Fruit fly (Drosophila melanogaster) whole organism, embryonic: ENCODE data around the gene Blimp-1.
A peak's percentile ranks its signal among the peaks of the same experiment; 100 is the strongest.

Experiments
- Awh ChIP-seq: fragments of 200-800 bp; sonication (Bioruptor generic); IDR thresholded peaks from 2 replicates; pipeline ENCODE4, ENCODE4 v1.3.6; 2022; ENCODE audit warnings: missing biosample characterization, missing genetic modification characterization
- B-H2 ChIP-seq: fragments of 200-800 bp; sonication (Bioruptor generic); optimal IDR thresholded peaks from 2 replicates; lab custom pipeline; 2018; ENCODE audit warnings: missing biosample characterization, mild to moderate bottlenecking, missing genetic modification characterization
- Blimp-1 ChIP-seq: fragments of 200-800 bp; sonication (Bioruptor generic); optimal IDR thresholded peaks from 3 replicates; lab custom pipeline; 2018; ENCODE audit warnings: missing biosample characterization, missing genetic modification characterization, mild to moderate bottlenecking, moderate library complexity, missing genetic modification reagents
- CG10274 ChIP-seq: fragments of 200-800 bp; sonication (Bioruptor generic); optimal IDR thresholded peaks from 3 replicates; lab custom pipeline; 2017; ENCODE audit warnings: missing biosample characterization, mild to moderate bottlenecking, missing genetic modification characterization
- CG11247 ChIP-seq: fragments of 200-800 bp; sonication (Bioruptor generic); IDR thresholded peaks from 2 replicates; pipeline ENCODE4 v1.3.6; 2022; ENCODE audit warnings: missing biosample characterization, missing genetic modification characterization
- CG11456 ChIP-seq: fragments of 200-800 bp; sonication (Bioruptor generic); IDR thresholded peaks from 3 replicates; pipeline ENCODE4 v1.3.6; 2022; ENCODE audit warnings: missing biosample characterization, missing genetic modification characterization
- CG11560 ChIP-seq: fragments of 200-800 bp; sonication (Bioruptor generic); IDR thresholded peaks from 3 replicates; pipeline ENCODE4 v1.3.6; 2022; ENCODE audit warnings: missing biosample characterization, missing genetic modification characterization
- CG13287 ChIP-seq: fragments of 200-800 bp; sonication (Bioruptor generic); IDR thresholded peaks from 2 replicates; pipeline ENCODE4 v1.3.6; 2022; ENCODE audit warnings: missing biosample characterization, missing genetic modification characterization; ENCODE audit not compliant: partially characterized antibody
- CG14965 ChIP-seq: fragments of 200-800 bp; sonication (Bioruptor generic); optimal IDR thresholded peaks from 2 replicates; lab custom pipeline; 2016; ENCODE audit warnings: missing biosample characterization, missing genetic modification characterization, borderline replicate concordance
- CG1529 ChIP-seq: fragments of 200-800 bp; sonication (Bioruptor generic); optimal IDR thresholded peaks from 3 replicates; lab custom pipeline; 2018; ENCODE audit warnings: missing biosample characterization, missing genetic modification characterization
- CG15479 ChIP-seq: fragments of 200-800 bp; sonication (Bioruptor generic); optimal IDR thresholded peaks from 3 replicates; lab custom pipeline; 2019; ENCODE audit warnings: missing biosample characterization, mild to moderate bottlenecking, missing genetic modification characterization, moderate library complexity
- CG1602 ChIP-seq: fragments of 200-800 bp; sonication (Bioruptor generic); optimal IDR thresholded peaks from 3 replicates; lab custom pipeline; 2016; ENCODE audit warnings: missing biosample characterization, missing genetic modification characterization
- CG16813 ChIP-seq: fragments of 200-800 bp; sonication (Bioruptor generic); IDR thresholded peaks from 3 replicates; pipeline ENCODE4 v1.3.6; 2022; ENCODE audit warnings: missing biosample characterization, missing genetic modification characterization; ENCODE audit not compliant: partially characterized antibody
- CG16815 ChIP-seq: fragments of 200-800 bp; sonication (Bioruptor generic); optimal IDR thresholded peaks from 3 replicates; lab custom pipeline; 2017; ENCODE audit warnings: missing biosample characterization, mild to moderate bottlenecking, missing genetic modification characterization
- CG17385 ChIP-seq: fragments of 200-800 bp; sonication (Bioruptor generic); optimal IDR thresholded peaks from 3 replicates; lab custom pipeline; 2018; ENCODE audit warnings: missing biosample characterization, mild to moderate bottlenecking, missing genetic modification characterization
- CG31388 ChIP-seq: fragments of 200-800 bp; sonication (Bioruptor generic); optimal IDR thresholded peaks from 2 replicates; lab custom pipeline; 2016; ENCODE audit warnings: missing biosample characterization, missing genetic modification characterization
- CG32767 ChIP-seq: fragments of 200-800 bp; sonication (Bioruptor generic); IDR thresholded peaks from 2 replicates; pipeline ENCODE4 v1.3.6; 2022; ENCODE audit warnings: missing biosample characterization, missing genetic modification characterization
- CG43689 ChIP-seq: fragments of 200-800 bp; sonication (Bioruptor generic); IDR thresholded peaks from 2 replicates; pipeline ENCODE4 v1.3.6; 2022; ENCODE audit warnings: missing biosample characterization, missing genetic modification characterization
- CG6854 ChIP-seq: fragments of 200-800 bp; sonication (Bioruptor generic); optimal IDR thresholded peaks from 3 replicates; lab custom pipeline; 2017; ENCODE audit warnings: missing biosample characterization, mild to moderate bottlenecking, missing genetic modification characterization
- CG7556 ChIP-seq: fragments of 200-800 bp; sonication (Bioruptor generic); optimal IDR thresholded peaks from 2 replicates; lab custom pipeline; 2017; ENCODE audit warnings: missing biosample characterization, mild to moderate bottlenecking, missing genetic modification characterization
- CG8290 ChIP-seq, 3 experiments: fragments of 200-800 bp; sonication (Bioruptor generic); optimal IDR thresholded peaks; 2 replicates each; lab custom pipeline; 2016 to 2019; ENCODE audit warnings: missing biosample characterization in 3 of 3, missing genetic modification characterization in 3 of 3, mild to moderate bottlenecking in 2 of 3, moderate library complexity in 1 of 3
- CG8765 ChIP-seq: fragments of 200-800 bp; sonication (Bioruptor generic); IDR thresholded peaks from 2 replicates; pipeline ENCODE4 v1.3.6; 2022; ENCODE audit warnings: missing biosample characterization, missing genetic modification characterization
- CG9437 ChIP-seq: fragments of 200-800 bp; sonication (Bioruptor generic); optimal IDR thresholded peaks from 2 replicates; lab custom pipeline; 2018; ENCODE audit warnings: missing biosample characterization, mild to moderate bottlenecking, missing genetic modification characterization
- D19B ChIP-seq: fragments of 200-800 bp; sonication (Bioruptor generic); optimal IDR thresholded peaks from 2 replicates; lab custom pipeline; 2017; ENCODE audit warnings: missing biosample characterization, mild to moderate bottlenecking, missing genetic modification characterization
- Deaf1 ChIP-seq: fragments of 200-800 bp; optimal IDR thresholded peaks from 3 replicates; lab custom pipeline; 2019; ENCODE audit warnings: missing biosample characterization, mild to moderate bottlenecking, missing genetic modification characterization, moderate library complexity
- Dfd ChIP-seq, 2 experiments: fragments of >200 bp; optimal IDR thresholded peaks; 2 replicates each; lab custom pipeline; 2017; ENCODE audit warnings: missing biosample characterization in 2 of 2, missing genetic modification characterization in 2 of 2
- Dref ChIP-seq: fragments of 200-800 bp; sonication (Bioruptor generic); IDR thresholded peaks from 2 replicates; pipeline ENCODE4 v1.3.6; 2022; ENCODE audit warnings: missing biosample characterization, missing genetic modification characterization
- E2f2 ChIP-seq: fragments of 200-800 bp; sonication (Bioruptor generic); IDR thresholded peaks from 2 replicates; pipeline ENCODE4 v1.3.6; 2022; ENCODE audit warnings: missing biosample characterization, missing genetic modification characterization
- Neu2 ChIP-seq: fragments of 200-800 bp; sonication (Bioruptor generic); optimal IDR thresholded peaks from 3 replicates; lab custom pipeline; 2016; ENCODE audit warnings: missing biosample characterization, missing genetic modification characterization, borderline replicate concordance
- Scr ChIP-seq: fragments of 200-800 bp; sonication (Bioruptor generic); IDR thresholded peaks from 2 replicates; pipeline ENCODE4 v1.3.6; 2022; ENCODE audit warnings: missing biosample characterization, missing genetic modification characterization; ENCODE audit not compliant: partially characterized antibody
- Sox102F ChIP-seq: fragments of 200-800 bp; sonication (Bioruptor generic); optimal IDR thresholded peaks from 2 replicates; lab custom pipeline; 2018; ENCODE audit warnings: missing biosample characterization, mild to moderate bottlenecking, missing genetic modification characterization, moderate library complexity
- Sry-β ChIP-seq: fragments of 200-800 bp; sonication (Bioruptor generic); optimal IDR thresholded peaks from 2 replicates; lab custom pipeline; 2018; ENCODE audit warnings: missing biosample characterization, mild to moderate bottlenecking, missing genetic modification characterization, moderate library complexity
- Tbp ChIP-seq: fragments of >200 bp; optimal IDR thresholded peaks from 2 replicates; lab custom pipeline; 2018; ENCODE audit warnings: missing biosample characterization, missing genetic modification characterization
- al ChIP-seq: fragments of 200-800 bp; sonication (Bioruptor generic); IDR thresholded peaks from 2 replicates; pipeline ENCODE4 v1.3.6; 2022; ENCODE audit warnings: missing biosample characterization, missing genetic modification characterization
- ap ChIP-seq: fragments of 200-800 bp; sonication (Bioruptor generic); IDR thresholded peaks from 2 replicates; pipeline ENCODE4 v1.3.6; 2022; ENCODE audit warnings: missing biosample characterization, missing genetic modification characterization
- cas ChIP-seq: fragments of 200-800 bp; sonication (Bioruptor generic); IDR thresholded peaks from 2 replicates; pipeline ENCODE4 v1.3.6; 2022; ENCODE audit warnings: missing biosample characterization, missing genetic modification characterization
- chif ChIP-seq, 2 experiments: fragments of 200-800 bp; sonication (Bioruptor generic); optimal IDR thresholded peaks; 3 replicates each; lab custom pipeline; 2016; ENCODE audit warnings: missing biosample characterization in 2 of 2, missing genetic modification characterization in 2 of 2
- fd3F ChIP-seq: fragments of 200-800 bp; sonication (Bioruptor generic); optimal IDR thresholded peaks from 2 replicates; lab custom pipeline; 2018; ENCODE audit warnings: missing biosample characterization, mild to moderate bottlenecking, missing genetic modification characterization, moderate library complexity
- inv ChIP-seq: fragments of 200-800 bp; sonication (Bioruptor generic); IDR thresholded peaks from 2 replicates; pipeline ENCODE4 v1.3.6; 2022; ENCODE audit warnings: missing biosample characterization, missing genetic modification characterization; ENCODE audit not compliant: partially characterized antibody
- kni ChIP-seq: fragments of 200-800 bp; sonication (Bioruptor generic); optimal IDR thresholded peaks from 3 replicates; lab custom pipeline; 2017; ENCODE audit warnings: mild to moderate bottlenecking, missing biosample characterization, missing genetic modification reagents, missing genetic modification characterization
- ranshi ChIP-seq: fragments of 200-800 bp; sonication (Bioruptor generic); IDR thresholded peaks from 2 replicates; pipeline ENCODE4 v1.3.6; 2022; ENCODE audit warnings: missing biosample characterization, missing genetic modification characterization
- stc ChIP-seq: fragments of 200-800 bp; sonication (Bioruptor generic); IDR thresholded peaks from 2 replicates; pipeline ENCODE4 v1.3.6; 2022; ENCODE audit warnings: missing biosample characterization, missing genetic modification characterization
- tll ChIP-seq, 2 experiments: fragments of 200-800 bp in 1 of 2; fragments of >200 bp in 1 of 2; sonication (Bioruptor generic) in 1 of 2; optimal IDR thresholded peaks; 2 replicates each; lab custom pipeline; 2017 to 2019; ENCODE audit warnings: missing biosample characterization in 2 of 2, missing genetic modification characterization in 2 of 2, mild to moderate bottlenecking in 1 of 2, moderate library complexity in 1 of 2
- vfl ChIP-seq: fragments of 200-800 bp; sonication (Bioruptor generic); optimal IDR thresholded peaks from 2 replicates; lab custom pipeline; 2016; ENCODE audit warnings: missing biosample characterization, missing genetic modification characterization

Blimp-1 gene

DNA sequence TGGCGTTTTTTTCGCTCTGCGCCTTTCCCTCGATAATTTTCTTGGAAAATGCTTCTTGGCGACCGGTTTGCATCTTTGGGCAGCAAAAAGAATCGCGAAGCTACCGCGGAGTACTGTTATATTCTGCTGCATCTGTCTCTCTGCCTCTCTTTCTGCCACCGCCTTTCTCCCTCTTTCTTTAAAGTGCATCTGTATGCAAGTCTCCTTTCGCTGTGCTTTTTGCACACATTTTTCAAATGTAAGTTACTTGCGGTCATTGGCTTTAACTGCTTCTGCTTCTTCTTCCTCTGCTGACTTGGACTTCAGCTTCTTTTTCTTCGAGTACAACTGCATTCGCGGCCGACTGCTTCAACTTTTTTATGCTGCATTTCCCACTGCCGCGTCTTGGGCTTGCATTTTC lies 15.0 kb upstream of the Blimp-1 start:
- TF ChIP-seq CG11456 (GFP tag; lab: Robert Waterston, UW): no peak
- 0 out of 3 replicates have a peak, but pooled peaks have one; percentile 27 for TF ChIP-seq CG11560

DNA sequence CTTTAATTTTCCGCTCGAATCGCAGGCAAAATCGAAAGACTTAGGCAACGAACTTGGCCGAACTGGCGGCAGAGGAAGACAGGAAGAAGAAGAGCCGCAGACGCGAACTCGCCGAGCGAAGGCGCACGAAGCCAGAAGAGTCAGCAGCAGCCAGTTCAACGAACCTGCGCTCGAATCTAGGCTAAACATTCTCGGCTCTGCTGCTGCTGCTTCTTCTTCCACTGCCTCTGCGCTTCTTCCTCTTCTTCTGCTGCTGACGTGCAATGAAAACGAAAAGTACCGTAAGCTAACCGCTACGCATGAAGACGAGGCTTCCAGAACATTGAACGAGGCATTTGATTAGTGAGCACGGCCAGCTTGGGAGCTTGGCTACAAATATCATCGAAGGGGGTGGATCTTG lies 14.3 kb upstream of the Blimp-1 start:
- TF ChIP-seq B-H2 (no peak), CG7556 (no peak), CG8765 (no peak), vfl (GFP tag; lab: Kevin White, UChicago) (no peak), ranshi (GFP tag; lab: Robert Waterston, UW) (no peak), cas (GFP tag; lab: Robert Waterston, UW) (no peak), CG8290 (GFP tag; optimal IDR thresholded peaks at IDR 0.05; lab: Kevin White, UChicago) (no peak), CG8290 (tag; optimal IDR thresholded peaks at IDR 0.05; lab: Kevin White, UChicago) (no peak), E2f2 (GFP tag; lab: Robert Waterston, UW) (no peak), Awh (GFP tag; lab: Robert Waterston, UW) (no peak), CG31388 (no peak), D19B (no peak), Deaf1 (peak; percentile 75), CG16815 (GFP tag; lab: Kevin White, UChicago) (no peak), stc (GFP tag; lab: Robert Waterston, UW) (no peak), CG9437 (GFP tag; lab: Kevin White, UChicago) (no peak), CG6854 (no peak), CG17385 (GFP tag; lab: Kevin White, UChicago) (peak; percentile 82), fd3F (no peak), Sox102F (GFP tag; lab: Kevin White, UChicago) (no peak), CG43689 (GFP tag; lab: Robert Waterston, UW) (no peak), kni (GFP tag; lab: Kevin White, UChicago) (peak; percentile 29), inv (no peak), ap (no peak), Blimp-1 (GFP tag; lab: Kevin White, UChicago) (peak; percentile 98), CG1602 (GFP tag; lab: Kevin White, UChicago) (no peak), CG13287 (no peak), CG1529 (GFP tag; lab: Kevin White, UChicago) (no peak), Neu2 (GFP tag; lab: Kevin White, UChicago) (no peak), Tbp (GFP tag; lab: Kevin White, UChicago) (no peak), Scr (GFP tag; lab: Robert Waterston, UW) (no peak), CG11247 (peak; percentile 55), CG10274 (GFP tag; lab: Kevin White, UChicago) (no peak), Dfd (GFP tag; optimal IDR thresholded peaks at IDR 0.05; lab: Kevin White, UChicago) (no peak), CG16813 (GFP tag; lab: Robert Waterston, UW) (no peak), CG32767 (GFP tag; lab: Robert Waterston, UW) (no peak), Sry-β (no peak), CG14965 (GFP tag; lab: Kevin White, UChicago) (no peak), CG15479 (GFP tag; lab: Kevin White, UChicago) (peak; percentile 17), Dref (no peak), chif (GFP tag; optimal IDR thresholded peaks at IDR 0.05; lab: Kevin White, UChicago) (no peak), tll (GFP tag; optimal IDR thresholded peaks at IDR 0.05; lab: Kevin White, UChicago) (peak in 1 of 2 experiments; percentile 47), al (no peak)
